Worm (Caenorhabditis elegans) whole organism, late embryonic: Measurements from ENCODE around the gene H40L08.2.

Experiments used
- C38D4.7 ChIP-seq: fragments of 200-800 bp; sonication (Bioruptor generic); optimal IDR thresholded peaks from 2 replicates; lab custom pipeline; 2018; ENCODE audit warnings: mild to moderate bottlenecking, missing genetic modification characterization, moderate library complexity, missing compliant biosample characterization
- F13H6.1 ChIP-seq: sonication (generic microtip); optimal IDR thresholded peaks from 2 replicates; lab custom pipeline; 2016; ENCODE audit warnings: missing genetic modification characterization, missing compliant biosample characterization
- K09A11.1 ChIP-seq: sonication (generic microtip); optimal IDR thresholded peaks from 2 replicates; lab custom pipeline; 2017; ENCODE audit warnings: antibody characterized with exemption, mild to moderate bottlenecking, missing genetic modification characterization, missing compliant biosample characterization; ENCODE audit not compliant: insufficient read depth
- T23F11.4 ChIP-seq: fragments of 200-800 bp; sonication (Bioruptor generic); optimal IDR thresholded peaks from 2 replicates; lab custom pipeline; 2018; ENCODE audit warnings: mild to moderate bottlenecking, missing genetic modification characterization, missing compliant biosample characterization
- ahr-1 ChIP-seq: sonication (generic microtip); optimal IDR thresholded peaks from 2 replicates; lab custom pipeline; 2016; ENCODE audit warnings: missing genetic modification characterization, missing compliant biosample characterization
- ceh-14 ChIP-seq: sonication (generic microtip); optimal IDR thresholded peaks from 2 replicates; lab custom pipeline; 2016; ENCODE audit warnings: missing genotype, missing genetic modification characterization, missing compliant biosample characterization
- ceh-18 ChIP-seq: sonication (generic microtip); optimal IDR thresholded peaks from 2 replicates; lab custom pipeline; 2016; ENCODE audit warnings: missing genetic modification characterization, missing compliant biosample characterization
- ceh-19 ChIP-seq: fragments of 200-800 bp; sonication (Bioruptor generic); optimal IDR thresholded peaks from 2 replicates; lab custom pipeline; 2018; ENCODE audit warnings: mild to moderate bottlenecking, missing genetic modification characterization, missing compliant biosample characterization
- ceh-2 ChIP-seq: sonication (generic microtip); optimal IDR thresholded peaks from 2 replicates; lab custom pipeline; 2016; ENCODE audit warnings: missing genotype, missing genetic modification characterization, missing compliant biosample characterization
- ceh-31 ChIP-seq: sonication (generic microtip); optimal IDR thresholded peaks from 2 replicates; lab custom pipeline; 2016; ENCODE audit warnings: missing genetic modification characterization, missing compliant biosample characterization
- ceh-34 ChIP-seq: sonication (generic microtip); optimal IDR thresholded peaks from 2 replicates; lab custom pipeline; 2016; ENCODE audit warnings: mild to moderate bottlenecking, missing genetic modification characterization, missing compliant biosample characterization
- ceh-48 ChIP-seq: sonication (generic microtip); optimal IDR thresholded peaks from 2 replicates; lab custom pipeline; 2016; ENCODE audit warnings: missing genetic modification characterization, inconsistent platforms, missing compliant biosample characterization
- ceh-6 ChIP-seq: fragments of 200-800 bp; sonication (Bioruptor generic); optimal IDR thresholded peaks from 2 replicates; lab custom pipeline; 2018; ENCODE audit warnings: mild to moderate bottlenecking, missing genetic modification characterization, missing compliant biosample characterization
- dmd-4 ChIP-seq: sonication (generic microtip); optimal IDR thresholded peaks from 2 replicates; lab custom pipeline; 2016; ENCODE audit warnings: borderline replicate concordance, missing genetic modification characterization, missing compliant biosample characterization
- dve-1 ChIP-seq: sonication (generic microtip); optimal IDR thresholded peaks from 2 replicates; lab custom pipeline; 2017; ENCODE audit warnings: antibody characterized with exemption, mild to moderate bottlenecking, missing genetic modification characterization, missing compliant biosample characterization
- elt-2 ChIP-seq: sonication (generic microtip); optimal IDR thresholded peaks from 2 replicates; lab custom pipeline; 2016; ENCODE audit warnings: missing genetic modification reagents, missing genetic modification characterization, missing compliant biosample characterization
- elt-4 ChIP-seq: sonication (generic microtip); optimal IDR thresholded peaks from 2 replicates; lab custom pipeline; 2016; ENCODE audit warnings: missing genetic modification characterization, missing compliant biosample characterization
- eyg-1 ChIP-seq: sonication (generic microtip); optimal IDR thresholded peaks from 2 replicates; lab custom pipeline; 2016; ENCODE audit warnings: missing genotype, missing genetic modification characterization, missing compliant biosample characterization
- fax-1 ChIP-seq: sonication (generic microtip); optimal IDR thresholded peaks from 2 replicates; lab custom pipeline; 2016; ENCODE audit warnings: missing genotype, missing genetic modification characterization, missing compliant biosample characterization
- hlh-30 ChIP-seq: sonication (generic microtip); optimal IDR thresholded peaks from 2 replicates; lab custom pipeline; 2017; ENCODE audit warnings: antibody characterized with exemption, missing genetic modification characterization, missing compliant biosample characterization; ENCODE audit not compliant: insufficient read depth
- lim-6 ChIP-seq: sonication (generic microtip); optimal IDR thresholded peaks from 2 replicates; lab custom pipeline; 2016; ENCODE audit warnings: missing genetic modification characterization, missing compliant biosample characterization
- madf-2 ChIP-seq: sonication (generic microtip); optimal IDR thresholded peaks from 2 replicates; lab custom pipeline; 2017; ENCODE audit warnings: missing genetic modification characterization, missing compliant biosample characterization
- mec-3 ChIP-seq: sonication (generic microtip); optimal IDR thresholded peaks from 2 replicates; lab custom pipeline; 2016; ENCODE audit warnings: borderline replicate concordance, missing genetic modification characterization, missing compliant biosample characterization
- nfya-1 ChIP-seq: sonication (generic microtip); optimal IDR thresholded peaks from 2 replicates; lab custom pipeline; 2017; ENCODE audit warnings: missing genetic modification characterization, mild to moderate bottlenecking, missing compliant biosample characterization, antibody characterized with exemption, moderate library complexity
- nhr-11 ChIP-seq: fragments of 150-350 bp; optimal IDR thresholded peaks from 2 replicates; lab custom pipeline; 2014; ENCODE audit warnings: missing biosample characterization, missing genetic modification characterization
- nhr-232 ChIP-seq: sonication (generic microtip); optimal IDR thresholded peaks from 2 replicates; lab custom pipeline; 2016; ENCODE audit warnings: missing genetic modification characterization, missing compliant biosample characterization
- npax-4 ChIP-seq: sonication (generic microtip); optimal IDR thresholded peaks from 2 replicates; lab custom pipeline; 2016; ENCODE audit warnings: missing genetic modification characterization, missing compliant biosample characterization
- odd-2 ChIP-seq: sonication (generic microtip); optimal IDR thresholded peaks from 2 replicates; lab custom pipeline; 2017; ENCODE audit warnings: antibody characterized with exemption, mild to moderate bottlenecking, missing genetic modification characterization, missing compliant biosample characterization
- pha-2 ChIP-seq: sonication (generic microtip); optimal IDR thresholded peaks from 2 replicates; lab custom pipeline; 2017; ENCODE audit warnings: mild to moderate bottlenecking, missing genetic modification characterization, missing compliant biosample characterization
- pros-1 ChIP-seq: fragments of 150-350 bp; optimal IDR thresholded peaks from 2 replicates; lab custom pipeline; 2014; ENCODE audit warnings: missing biosample characterization, missing genetic modification reagents, missing genetic modification characterization
- ref-2 ChIP-seq: sonication (generic microtip); optimal IDR thresholded peaks from 2 replicates; lab custom pipeline; 2016; ENCODE audit warnings: missing genetic modification characterization, missing compliant biosample characterization
- rnt-1 ChIP-seq: sonication (generic microtip); optimal IDR thresholded peaks from 2 replicates; lab custom pipeline; 2016; ENCODE audit warnings: missing genetic modification characterization, missing compliant biosample characterization
- sox-2 ChIP-seq: fragments of 200-800 bp; sonication (Bioruptor generic); IDR thresholded peaks from 2 replicates; pipeline ENCODE4 v1.3.6; 2022; ENCODE audit warnings: missing genetic modification reagents, missing genetic modification characterization, missing compliant biosample characterization
- syd-9 ChIP-seq: sonication (generic microtip); optimal IDR thresholded peaks from 2 replicates; lab custom pipeline; 2016; ENCODE audit warnings: mild to moderate bottlenecking, missing genetic modification characterization, moderate library complexity, missing compliant biosample characterization
- tbx-2 ChIP-seq: sonication (generic microtip); optimal IDR thresholded peaks from 2 replicates; lab custom pipeline; 2016; ENCODE audit warnings: missing genetic modification characterization, missing compliant biosample characterization
- tbx-7 ChIP-seq: sonication (generic microtip); optimal IDR thresholded peaks from 2 replicates; lab custom pipeline; 2016; ENCODE audit warnings: missing genotype, missing genetic modification characterization, missing compliant biosample characterization
- ttx-3 ChIP-seq: sonication (generic microtip); optimal IDR thresholded peaks from 2 replicates; lab custom pipeline; 2016; ENCODE audit warnings: missing genetic modification reagents, missing genetic modification characterization, missing compliant biosample characterization
- unc-3 ChIP-seq, 2 experiments: fragments of 200-800 bp in 1 of 2; sonication (Bioruptor generic) in 1 of 2; sonication (generic microtip) in 1 of 2; conservative IDR thresholded peaks in 1 of 2; optimal IDR thresholded peaks in 1 of 2; 2 replicates each; pipeline versions ENCODE4 v1.3.6 to Lab custom; 2016 to 2022; ENCODE audit warnings: missing compliant biosample characterization in 2 of 2, missing genetic modification characterization in 2 of 2, missing genetic modification reagents in 1 of 2
- unc-86 ChIP-seq: sonication (generic microtip); optimal IDR thresholded peaks from 2 replicates; lab custom pipeline; 2016; ENCODE audit warnings: missing genetic modification characterization, missing compliant biosample characterization
- zip-5 ChIP-seq: sonication (generic microtip); optimal IDR thresholded peaks from 2 replicates; lab custom pipeline; 2016; ENCODE audit warnings: missing genetic modification characterization, missing compliant biosample characterization

Gene H40L08.2

DNA sequence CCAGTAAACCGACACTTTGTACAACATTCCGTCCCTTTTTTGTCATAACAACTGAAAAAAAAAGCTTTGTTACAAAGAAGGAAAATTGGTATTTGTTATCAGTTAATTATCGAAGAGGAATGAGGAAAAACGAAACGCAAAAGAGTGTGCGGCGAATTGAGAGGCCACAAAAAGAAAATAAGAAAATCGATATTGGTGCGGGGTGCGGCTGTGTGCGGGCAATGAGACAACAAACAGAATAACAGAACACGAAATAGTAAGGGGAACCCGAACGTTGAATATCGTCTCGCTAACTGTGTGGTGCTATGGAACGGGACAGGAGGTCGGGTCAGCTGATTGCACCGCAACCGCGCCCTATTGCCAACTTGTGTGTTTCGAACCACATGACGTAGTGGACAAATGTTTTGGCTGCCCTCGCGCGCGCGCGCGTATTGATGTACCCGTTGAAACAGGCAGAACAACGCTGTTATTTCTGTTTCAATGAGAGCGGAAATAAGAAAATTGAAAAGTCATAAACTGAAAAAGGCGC lies 36.9 kb downstream of the H40L08.2 start, which contains the start of gene C18B12.4 (continued):
- peak; percentile 99 for TF ChIP-seq hlh-30 (tag; lab: Kevin White, UChicago)
- peak; percentile 30 for TF ChIP-seq F13H6.1 (tag; lab: Kevin White, UChicago)
- peak; percentile 68 for TF ChIP-seq tbx-2 (tag; lab: Kevin White, UChicago)
- TF ChIP-seq ceh-48 = peak; percentile 50
- no peak for TF ChIP-seq ttx-3 (tag; lab: Kevin White, UChicago)
- TF ChIP-seq pros-1 (tag; lab: Kevin White, UChicago) = peak; percentile 71
- peak; percentile 30 for TF ChIP-seq elt-2
- TF ChIP-seq tbx-7 = no peak
- TF ChIP-seq nhr-11 (tag; lab: Kevin White, UChicago) = no peak
- peak; percentile 65 for TF ChIP-seq ceh-2 (tag; lab: Kevin White, UChicago)
- peak; percentile 84 for TF ChIP-seq ceh-31 (tag; lab: Kevin White, UChicago)
- TF ChIP-seq dmd-4 (tag; lab: Kevin White, UChicago) = no peak
- TF ChIP-seq mec-3 = no peak
- peak; percentile 19 for TF ChIP-seq eyg-1 (tag; lab: Kevin White, UChicago)
- no peak for TF ChIP-seq ahr-1 (tag; lab: Kevin White, UChicago)
- peak; percentile 79 for TF ChIP-seq rnt-1 (tag; lab: Kevin White, UChicago)
- no peak for TF ChIP-seq elt-4
- peak; percentile 6; the same call in 1 of the 2 replicates for TF ChIP-seq sox-2
- no peak for TF ChIP-seq unc-3 (GFP tag; conservative IDR thresholded peaks at IDR 0.05; lab: Robert Waterston, UW)
- no peak for TF ChIP-seq unc-3 (tag; optimal IDR thresholded peaks at IDR 0.05; lab: Kevin White, UChicago)
- TF ChIP-seq K09A11.1 = no peak
- no peak for TF ChIP-seq syd-9
- no peak for TF ChIP-seq fax-1 (tag; lab: Kevin White, UChicago)
- TF ChIP-seq C38D4.7 (GFP tag; lab: Kevin White, UChicago) = no peak
- no peak for TF ChIP-seq madf-2
- TF ChIP-seq ceh-19 (GFP tag; lab: Kevin White, UChicago) = peak; percentile 3
- TF ChIP-seq dve-1 (tag; lab: Kevin White, UChicago) = peak; percentile 3
- TF ChIP-seq ceh-6 (GFP tag; lab: Kevin White, UChicago) = no peak
- peak; percentile 8 for TF ChIP-seq lim-6
- no peak for TF ChIP-seq zip-5 (tag; lab: Kevin White, UChicago)
- TF ChIP-seq ref-2 = peak; percentile 76
- no peak for TF ChIP-seq npax-4 (tag; lab: Kevin White, UChicago)
- TF ChIP-seq unc-86 = no peak
- no peak for TF ChIP-seq odd-2
- no peak for TF ChIP-seq nhr-232
- TF ChIP-seq ceh-34 (tag; lab: Kevin White, UChicago) = peak; percentile 78
- no peak for TF ChIP-seq T23F11.4 (GFP tag; lab: Kevin White, UChicago)
- no peak for TF ChIP-seq pha-2 (tag; lab: Kevin White, UChicago)
- TF ChIP-seq nfya-1 (tag; lab: Kevin White, UChicago) = peak; percentile 72
- peak; percentile 83 for TF ChIP-seq ceh-18 (tag; lab: Kevin White, UChicago)
- TF ChIP-seq ceh-14 (tag; lab: Kevin White, UChicago) = peak; percentile 33
- TF ChIP-seq, all 69 proteins: peak for 27

DNA sequence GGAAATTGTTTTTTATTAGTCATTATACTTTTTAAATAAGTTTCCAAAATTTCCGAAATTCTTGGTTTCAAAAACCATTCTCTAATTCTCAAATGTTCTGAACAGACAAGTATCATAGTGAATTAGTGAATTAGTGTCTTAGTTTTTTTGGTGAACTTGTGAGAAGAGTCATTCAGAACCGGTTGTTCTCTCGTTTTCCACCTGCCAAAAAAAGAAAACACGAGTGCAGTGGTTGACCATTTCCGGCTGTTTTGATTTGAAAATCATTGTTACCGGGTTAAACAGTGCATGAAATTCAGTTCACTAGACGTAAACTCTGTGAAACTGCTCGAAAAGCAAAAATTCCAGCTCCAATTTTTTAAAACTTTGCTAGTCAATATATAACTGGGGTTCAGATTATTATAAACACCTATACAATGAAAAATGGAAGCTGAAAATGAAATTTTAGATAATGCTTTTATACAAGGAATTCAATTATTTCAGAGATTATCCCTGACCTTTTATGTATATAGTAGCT lies 37.8 kb downstream of the H40L08.2 start:
- no peak for TF ChIP-seq fax-1 (tag; lab: Kevin White, UChicago)
